Fruit fly (Drosophila melanogaster) whole organism: ENCODE measurements around the gene CG3939.

ENCODE experiments used
- pan ChIP-seq: fragments of >200 bp; optimal IDR thresholded peaks from 2 replicates; lab custom pipeline; 2017
- usp ChIP-seq: fragments of >200 bp; optimal IDR thresholded peaks from 2 replicates; lab custom pipeline; 2017; ENCODE audit warnings: missing biosample characterization, missing genetic modification characterization, mixed read lengths

DNA sequence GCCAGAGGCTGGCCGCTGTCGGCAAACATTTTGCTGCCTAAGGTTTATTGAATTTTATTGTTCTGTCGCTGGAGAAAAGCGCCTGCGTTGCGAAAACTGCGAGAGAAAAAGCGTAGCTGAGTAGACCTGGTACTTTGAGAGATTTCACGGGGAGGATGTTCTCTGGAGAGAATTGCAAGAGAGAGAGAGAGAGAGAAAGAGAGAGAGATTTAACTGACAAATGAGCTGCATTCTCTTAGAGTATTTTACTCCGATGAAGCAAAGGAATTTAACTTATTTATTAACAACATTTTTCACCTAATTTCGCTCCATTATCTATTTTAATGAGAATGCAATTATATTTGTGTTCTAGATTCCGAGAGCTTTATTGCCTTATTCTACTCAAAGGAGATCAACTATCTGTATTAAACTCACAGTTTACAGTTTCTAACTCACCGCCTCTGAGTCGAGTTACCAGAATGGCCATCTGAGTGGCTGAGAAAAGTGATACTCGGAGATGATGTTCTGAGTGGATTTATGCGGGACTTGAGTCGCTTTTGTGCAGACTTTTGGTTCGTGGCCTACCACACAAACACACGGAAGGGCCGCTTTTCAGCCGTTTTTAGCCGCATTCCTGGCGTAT, 16.1 kb downstream of the CG3939 start:
- TF ChIP-seq usp (GFP tag; lab: Kevin White, UChicago) (no peak), pan (lab: Kevin White, UChicago) (no peak)
